Fruit fly (Drosophila melanogaster): ENCODE data around the gene CG11151.

CG11151 gene

DNA sequence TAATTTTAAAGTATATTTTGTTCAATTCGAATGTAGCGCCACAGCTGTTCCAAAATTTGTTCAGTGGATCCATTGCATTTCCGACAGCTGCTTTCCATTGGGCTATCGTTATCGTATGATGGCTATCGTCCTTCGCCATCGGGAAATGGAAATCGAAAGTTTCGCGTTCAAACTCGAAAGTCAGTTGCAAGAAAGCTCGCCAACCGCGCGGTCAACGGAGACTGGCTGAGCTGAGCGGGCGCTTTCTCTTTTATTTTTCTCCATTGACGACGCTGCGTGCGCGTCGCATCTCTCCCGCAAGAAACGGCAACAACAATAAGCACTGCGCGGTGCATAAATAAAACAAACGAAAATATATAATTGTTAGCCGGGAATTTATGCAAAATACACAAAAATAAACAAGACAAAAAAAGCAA lies 44.0 kb downstream of the CG11151 start, which contains the start of gene inaE (continued):
- peak; percentile 86 for TF ChIP-seq Dref (GFP tag; IDR thresholded peaks at IDR 0.05)
- no peak for TF ChIP-seq Dek (tag; optimal IDR thresholded peaks at IDR 0.05)
- peak; percentile 38 for TF ChIP-seq B-H2 (GFP tag; optimal IDR thresholded peaks at IDR 0.05)
- TF ChIP-seq CG14050 (GFP tag; IDR thresholded peaks at IDR 0.05), result no peak
- TF ChIP-seq kay (GFP tag; optimal IDR thresholded peaks at IDR 0.05), result no peak
- TF ChIP-seq CG12942 (GFP tag; optimal IDR thresholded peaks at IDR 0.05), result no peak
- no peak for TF ChIP-seq gce (GFP tag; IDR thresholded peaks at IDR 0.05)
- no peak for TF ChIP-seq CG10147 (GFP tag; optimal IDR thresholded peaks at IDR 0.05)
- peak; percentile 39; the same call in 1 of the 2 replicates for TF ChIP-seq inv (GFP tag; IDR thresholded peaks at IDR 0.05; ENCODE audit: partially characterized antibody)
- no peak for TF ChIP-seq CG7271 (tag; optimal IDR thresholded peaks at IDR 0.05)
- TF ChIP-seq Awh (GFP tag; IDR thresholded peaks at IDR 0.05), result no peak
- no peak; the same call in 1 of the 2 replicates for TF ChIP-seq crol (GFP tag; IDR thresholded peaks at IDR 0.05)
- no peak for TF ChIP-seq hbn (GFP tag; IDR thresholded peaks at IDR 0.05; ENCODE audit: partially characterized antibody)
- no peak for TF ChIP-seq fd96Cb (tag; optimal IDR thresholded peaks at IDR 0.05)
- peak; percentile 86 for TF ChIP-seq Jarid2 (GFP tag; optimal IDR thresholded peaks at IDR 0.05)
- TF ChIP-seq CG34224 (GFP tag; IDR thresholded peaks at IDR 0.05; ENCODE audit: partially characterized antibody), result peak; percentile 32; the same call in 1 of the 3 replicates
- no peak for TF ChIP-seq CG15073 (GFP tag; optimal IDR thresholded peaks at IDR 0.05)
- TF ChIP-seq ap (GFP tag; IDR thresholded peaks at IDR 0.05), result no peak
- TF ChIP-seq Ptx1 (GFP tag; IDR thresholded peaks at IDR 0.05), result no peak
- TF ChIP-seq hkb (optimal IDR thresholded peaks at IDR 0.05), result no peak
- 0 out of 2 replicates have a peak, but pooled peaks have one; percentile 32 for TF ChIP-seq hkb (GFP tag; IDR thresholded peaks at IDR 0.05)
- no peak for TF ChIP-seq sisA (GFP tag; IDR thresholded peaks at IDR 0.05)
- no peak for TF ChIP-seq CG17829 (tag; optimal IDR thresholded peaks at IDR 0.05)
- no peak for TF ChIP-seq CG10654 (GFP tag; optimal IDR thresholded peaks at IDR 0.05)
- TF ChIP-seq CG17328 (GFP tag; IDR thresholded peaks at IDR 0.05), result no peak
- no peak for TF ChIP-seq NFAT (GFP tag; IDR thresholded peaks at IDR 0.05)
- no peak for TF ChIP-seq HmgD (GFP tag; optimal IDR thresholded peaks at IDR 0.05)
- no peak for TF ChIP-seq jing (GFP tag; optimal IDR thresholded peaks at IDR 0.05)
- no peak for TF ChIP-seq CG16863 (GFP tag; optimal IDR thresholded peaks at IDR 0.05)
- no peak for TF ChIP-seq Fer2 (tag; optimal IDR thresholded peaks at IDR 0.05)
- TF ChIP-seq Dll (GFP tag; IDR thresholded peaks at IDR 0.05; ENCODE audit: partially characterized antibody), result peak; percentile 54; the same call in 2 of the 4 replicates
- no peak for TF ChIP-seq Dfd (GFP tag; optimal IDR thresholded peaks at IDR 0.05)
- TF ChIP-seq Ets97D (GFP tag; optimal IDR thresholded peaks at IDR 0.05), result peak; percentile 64
- TF ChIP-seq Tbp (GFP tag; optimal IDR thresholded peaks at IDR 0.05), result no peak
- TF ChIP-seq pb (GFP tag; optimal IDR thresholded peaks at IDR 0.05), result no peak
- peak; percentile 8 for TF ChIP-seq CG10543 (GFP tag; optimal IDR thresholded peaks at IDR 0.05)
- no peak for TF ChIP-seq so (GFP tag; IDR thresholded peaks at IDR 0.05)
- TF ChIP-seq Nf-YA (GFP tag; IDR thresholded peaks at IDR 0.05), result 0 out of 2 replicates have a peak, but pooled peaks have one; percentile 10
- no peak for TF ChIP-seq bcd (GFP tag; optimal IDR thresholded peaks at IDR 0.05)
- no peak for TF ChIP-seq CG11696 (GFP tag; IDR thresholded peaks at IDR 0.05)
- no peak for TF ChIP-seq Max (GFP tag; optimal IDR thresholded peaks at IDR 0.05)
- peak; percentile 14 for TF ChIP-seq CG17912 (GFP tag; optimal IDR thresholded peaks at IDR 0.05)
- TF ChIP-seq Meics (GFP tag; optimal IDR thresholded peaks at IDR 0.05), result no peak
- no peak for TF ChIP-seq dan (GFP tag; IDR thresholded peaks at IDR 0.05)
- peak; percentile 83 for TF ChIP-seq Myb (GFP tag; optimal IDR thresholded peaks at IDR 0.05)
- TF ChIP-seq CG11398 (GFP tag; optimal IDR thresholded peaks at IDR 0.05), result no peak
- TF ChIP-seq en (GFP tag; optimal IDR thresholded peaks at IDR 0.05), result no peak
- TF ChIP-seq peb (GFP tag; IDR thresholded peaks at IDR 0.05), result no peak
- no peak for TF ChIP-seq CG3163 (GFP tag; optimal IDR thresholded peaks at IDR 0.05)
- no peak for TF ChIP-seq CG8089 (GFP tag; optimal IDR thresholded peaks at IDR 0.05)
- no peak for TF ChIP-seq CG12071 (GFP tag; optimal IDR thresholded peaks at IDR 0.05)
- no peak for TF ChIP-seq luna (GFP tag; optimal IDR thresholded peaks at IDR 0.05)
- no peak for TF ChIP-seq CG7786 (GFP tag; optimal IDR thresholded peaks at IDR 0.05)
